Worm (Caenorhabditis elegans) whole organism, midembryonic: ENCODE results near the gene sca-1.

Experiments used
- T22C8.4 ChIP-seq: fragments of 200-800 bp; sonication (Bioruptor generic); IDR thresholded peaks from 2 replicates; pipeline ENCODE4 v1.3.6; 2022; ENCODE audit warnings: missing genetic modification characterization, missing compliant biosample characterization
- cog-1 ChIP-seq: sonication (generic microtip); optimal IDR thresholded peaks from 2 replicates; lab custom pipeline; 2016; ENCODE audit warnings: missing genetic modification characterization, missing compliant biosample characterization
- flt-1 ChIP-seq: fragments of 200-800 bp; sonication (Bioruptor generic); IDR thresholded peaks from 2 replicates; pipeline ENCODE4 v1.3.6; 2022; ENCODE audit warnings: missing genetic modification characterization, missing compliant biosample characterization
- klf-2 ChIP-seq: fragments of 200-800 bp; sonication (Bioruptor generic); conservative IDR thresholded peaks from 2 replicates; pipeline ENCODE4 v1.3.6; 2022; ENCODE audit warnings: missing genetic modification reagents, missing genetic modification characterization, missing compliant biosample characterization
- med-1 ChIP-seq: sonication (generic microtip); optimal IDR thresholded peaks from 2 replicates; lab custom pipeline; 2017; ENCODE audit warnings: missing genetic modification characterization, mild to moderate bottlenecking, missing compliant biosample characterization, antibody characterized with exemption, missing genetic modification reagents; ENCODE audit not compliant: insufficient read depth
- ref-1 ChIP-seq: fragments of 200-800 bp; sonication (Bioruptor generic); conservative IDR thresholded peaks from 2 replicates; pipeline ENCODE4 v1.3.6; 2022; ENCODE audit warnings: missing genetic modification reagents, missing genetic modification characterization, missing compliant biosample characterization
- tab-1 ChIP-seq: fragments of 200-800 bp; sonication (Bioruptor generic); IDR thresholded peaks from 2 replicates; pipeline ENCODE4 v1.3.6; 2022; ENCODE audit warnings: missing genetic modification characterization, missing compliant biosample characterization
- ztf-23 ChIP-seq: fragments of 200-800 bp; sonication (Bioruptor generic); IDR thresholded peaks from 2 replicates; pipeline ENCODE4 v1.3.6; 2022; ENCODE audit warnings: missing genetic modification reagents, missing genetic modification characterization, missing compliant biosample characterization

DNA sequence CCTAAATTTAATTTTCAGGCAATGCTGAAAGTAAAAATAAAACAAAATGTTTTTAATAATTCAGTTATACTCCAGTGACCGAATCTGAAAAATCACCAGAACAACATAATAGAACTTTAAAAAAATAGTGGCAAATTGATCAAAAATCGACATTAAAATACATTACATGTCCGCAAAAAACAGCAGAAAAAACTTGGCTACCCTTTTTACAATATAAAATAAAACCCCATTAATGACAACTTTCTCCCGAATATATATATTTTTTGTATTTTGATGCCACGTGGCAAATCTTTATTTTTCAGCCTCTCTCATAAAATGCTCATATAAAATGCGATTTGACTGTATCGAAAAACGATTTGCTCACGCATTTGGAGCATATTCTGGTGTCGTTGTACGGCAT is 35.1 kb downstream of the sca-1 start, which contains the start of gene ptr-19:
- TF ChIP-seq klf-2 = no peak
- TF ChIP-seq tab-1 (GFP tag; lab: Robert Waterston, UW) = no peak
- TF ChIP-seq ztf-23 (GFP tag; lab: Robert Waterston, UW) = no peak
- no peak for TF ChIP-seq cog-1 (tag; lab: Kevin White, UChicago)
- no peak for TF ChIP-seq ref-1 (GFP tag; lab: Robert Waterston, UW)
- TF ChIP-seq T22C8.4 = no peak
- no peak for TF ChIP-seq flt-1
- no peak for TF ChIP-seq med-1 (GFP tag; lab: Kevin White, UChicago)
